Worm (Caenorhabditis elegans) whole organism, early embryonic: ENCODE results near the gene wrb-1.

Experiments used
- B0310.2 ChIP-seq: sonication (generic microtip); optimal IDR thresholded peaks from 2 replicates; lab custom pipeline; 2016; ENCODE audit warnings: mild to moderate bottlenecking, missing genetic modification characterization, missing compliant biosample characterization
- F13C5.2 ChIP-seq: sonication (generic microtip); optimal IDR thresholded peaks from 2 replicates; lab custom pipeline; 2017; ENCODE audit warnings: mild to moderate bottlenecking, missing genetic modification characterization, inconsistent platforms, missing compliant biosample characterization
- aly-1 ChIP-seq: sonication (generic microtip); optimal IDR thresholded peaks from 2 replicates; lab custom pipeline; 2016; ENCODE audit warnings: missing genetic modification characterization, missing compliant biosample characterization
- ama-1 ChIP-seq: fragments of 150-350 bp; optimal IDR thresholded peaks from 2 replicates; lab custom pipeline; 2014
- ceh-13 ChIP-seq: fragments of 200-800 bp; sonication (Bioruptor generic); optimal IDR thresholded peaks from 2 replicates; lab custom pipeline; 2018; ENCODE audit warnings: mild to moderate bottlenecking, missing genetic modification characterization, missing compliant biosample characterization
- ceh-36 ChIP-seq: sonication (generic microtip); optimal IDR thresholded peaks from 2 replicates; lab custom pipeline; 2016; ENCODE audit warnings: missing genetic modification characterization, inconsistent platforms, missing compliant biosample characterization
- ets-7 ChIP-seq: sonication (generic microtip); optimal IDR thresholded peaks from 2 replicates; lab custom pipeline; 2016; ENCODE audit warnings: missing genotype, missing genetic modification characterization, missing compliant biosample characterization
- flt-1 ChIP-seq: fragments of 200-800 bp; sonication (Bioruptor generic); IDR thresholded peaks from 2 replicates; pipeline ENCODE4 v1.3.6; 2022; ENCODE audit warnings: missing genetic modification characterization, missing compliant biosample characterization
- hmbx-1 ChIP-seq: sonication (generic microtip); optimal IDR thresholded peaks from 2 replicates; lab custom pipeline; 2016; ENCODE audit warnings: mild to moderate bottlenecking, missing genetic modification characterization, missing compliant biosample characterization
- hmg-4 ChIP-seq: fragments of 200-800 bp; sonication (Bioruptor generic); optimal IDR thresholded peaks from 2 replicates; lab custom pipeline; 2018; ENCODE audit warnings: mild to moderate bottlenecking, missing genetic modification characterization, missing compliant biosample characterization
- hnd-1 ChIP-seq: sonication (generic microtip); optimal IDR thresholded peaks from 2 replicates; lab custom pipeline; 2016; ENCODE audit warnings: missing genetic modification characterization, missing compliant biosample characterization
- pes-1 ChIP-seq: fragments of 200-800 bp; sonication (Bioruptor generic); IDR thresholded peaks from 2 replicates; pipeline ENCODE4 v1.3.6; 2022; ENCODE audit warnings: missing genetic modification reagents, missing genetic modification characterization, missing compliant biosample characterization
- scrt-1 ChIP-seq: fragments of 200-800 bp; sonication (Bioruptor generic); IDR thresholded peaks from 2 replicates; pipeline ENCODE4 v1.3.6; 2022; ENCODE audit warnings: missing genetic modification characterization, missing compliant biosample characterization
- sea-1 ChIP-seq: fragments of 200-800 bp; sonication (Bioruptor generic); conservative IDR thresholded peaks from 2 replicates; pipeline ENCODE4 v1.3.6; 2022; ENCODE audit warnings: missing genetic modification characterization, missing compliant biosample characterization
- tbx-11 ChIP-seq: fragments of 200-800 bp; sonication (Bioruptor generic); IDR thresholded peaks from 2 replicates; pipeline ENCODE4 v1.3.6; 2022; ENCODE audit warnings: missing genetic modification characterization, missing compliant biosample characterization
- tbx-37 ChIP-seq: fragments of 200-800 bp; sonication (Bioruptor generic); conservative IDR thresholded peaks from 2 replicates; pipeline ENCODE4 v1.3.6; 2022; ENCODE audit warnings: missing genetic modification reagents, missing genetic modification characterization, missing compliant biosample characterization
- tra-4 ChIP-seq: sonication (generic microtip); optimal IDR thresholded peaks from 2 replicates; lab custom pipeline; 2017; ENCODE audit warnings: missing genetic modification characterization, missing compliant biosample characterization

Gene wrb-1

DNA sequence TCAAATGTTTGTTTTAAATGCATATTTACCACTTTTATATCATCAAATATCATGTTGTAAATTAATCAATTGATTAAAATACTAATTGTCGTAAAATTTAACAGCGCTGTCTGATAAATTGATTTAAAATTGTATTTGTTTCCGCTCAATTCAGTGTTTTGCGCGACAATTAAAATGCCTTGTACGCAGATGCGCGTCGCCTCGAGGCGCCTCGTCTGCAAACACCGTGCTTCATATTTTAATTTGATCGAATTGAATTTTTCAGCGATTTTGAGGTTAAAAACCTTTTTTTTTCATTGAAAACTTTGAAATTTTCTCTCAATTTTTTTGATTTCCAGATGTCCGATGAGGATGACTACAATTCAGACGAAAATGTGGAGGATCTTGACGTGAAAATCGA, 11.1 kb downstream of the wrb-1 start, which contains the start of gene Y50D4A.5:
TSS of gene Y50D4A.5 (plus strand) at position 337 of the 400 bp plus-strand sequence.
- TF ChIP-seq hnd-1 (tag; lab: Kevin White, UChicago) (no peak), B0310.2 (tag; lab: Kevin White, UChicago) (no peak), hmbx-1 (tag; lab: Kevin White, UChicago) (no peak), pes-1 (GFP tag; lab: Robert Waterston, UW) (0 out of 2 replicates have a peak, but pooled peaks have one; percentile 24)

DNA sequence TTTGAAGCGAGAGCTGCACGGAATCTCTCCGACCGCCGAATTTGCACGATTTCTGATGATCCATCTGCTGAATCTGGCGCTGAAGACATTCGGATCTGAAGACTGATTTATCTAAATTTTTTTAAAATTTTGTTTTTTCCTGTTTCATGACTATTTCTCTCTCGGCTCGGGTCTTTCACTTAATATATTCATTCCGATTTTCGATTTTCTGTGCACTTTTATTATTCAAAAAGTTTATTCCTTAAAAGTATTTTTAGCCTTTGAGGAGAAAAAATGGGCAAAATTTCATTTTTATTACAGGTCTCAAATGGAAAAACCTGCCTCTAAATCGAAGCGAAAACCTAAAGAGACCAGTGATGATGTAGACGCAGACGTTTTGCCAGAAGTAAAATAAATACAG, 11.7 kb downstream of the wrb-1 start, which contains the start of gene Y50D4A.1:
TSS of gene Y50D4A.1 (plus strand) at position 301 of the 400 bp plus-strand sequence.
- no peak for TF ChIP-seq F13C5.2 (tag; lab: Kevin White, UChicago)
- TF ChIP-seq hmg-4, result no peak
- no peak for TF ChIP-seq ceh-36
- no peak for TF ChIP-seq tra-4
- TF ChIP-seq ets-7 (tag; lab: Kevin White, UChicago), result no peak
- no peak for TF ChIP-seq pes-1 (GFP tag; lab: Robert Waterston, UW)
- TF ChIP-seq scrt-1 (GFP tag; lab: Robert Waterston, UW), result no peak
- TF ChIP-seq flt-1 (GFP tag; lab: Robert Waterston, UW), result no peak

DNA sequence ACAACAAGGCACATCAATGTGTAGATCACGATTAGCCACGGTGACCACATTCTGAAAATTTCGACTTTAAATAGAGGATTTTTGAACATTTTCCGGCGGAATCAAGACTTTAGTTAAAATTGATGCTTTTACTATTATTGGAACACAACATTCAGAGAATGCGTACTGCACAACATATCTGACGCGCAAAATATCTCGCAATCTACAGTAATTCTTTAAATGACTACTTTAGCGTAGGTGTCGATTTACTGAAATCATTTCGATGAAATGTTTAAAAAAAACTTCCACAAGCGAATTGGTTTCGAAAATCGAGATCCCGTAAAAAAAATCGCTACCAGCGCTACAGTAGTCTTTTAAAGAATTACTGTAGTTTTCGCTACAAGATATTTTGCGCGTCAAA, 24.6 kb downstream of the wrb-1 start, which contains the start of gene Y50D4A.10:
TSS of gene Y50D4A.10 (minus strand) at position 57 of the 400 bp plus-strand sequence.
- TF ChIP-seq tbx-11 (no peak), tbx-37 (GFP tag; lab: Robert Waterston, UW) (no peak), ama-1 (lab: Kevin White, UChicago) (no peak), ets-7 (tag; lab: Kevin White, UChicago) (no peak), pes-1 (GFP tag; lab: Robert Waterston, UW) (no peak), tra-4 (no peak), ceh-36 (no peak), flt-1 (GFP tag; lab: Robert Waterston, UW) (no peak), scrt-1 (GFP tag; lab: Robert Waterston, UW) (no peak), B0310.2 (tag; lab: Kevin White, UChicago) (no peak), hnd-1 (tag; lab: Kevin White, UChicago) (no peak), ceh-13 (GFP tag; lab: Kevin White, UChicago) (no peak), sea-1 (no peak), hmbx-1 (tag; lab: Kevin White, UChicago) (no peak), F13C5.2 (tag; lab: Kevin White, UChicago) (no peak)

DNA sequence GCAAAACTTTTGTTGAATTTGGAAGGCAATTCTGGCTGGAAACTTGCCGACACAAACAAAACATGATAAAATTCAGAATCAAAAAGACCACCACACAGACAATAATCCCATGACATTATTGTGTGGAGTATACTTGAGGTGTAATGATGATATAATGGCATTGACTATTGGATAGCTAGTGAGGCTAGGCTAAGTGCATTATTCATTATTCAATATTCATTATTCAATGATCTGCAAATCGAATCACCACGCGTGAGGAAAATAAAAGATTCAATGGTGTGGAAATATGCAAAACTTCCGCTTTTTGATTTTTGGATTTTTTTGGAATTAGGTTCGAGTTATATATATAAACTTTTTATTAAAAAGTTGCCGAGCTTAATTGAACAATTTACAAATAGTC, 27.7 kb downstream of the wrb-1 start:
- TF ChIP-seq ets-7 (tag; lab: Kevin White, UChicago) (no peak), pes-1 (GFP tag; lab: Robert Waterston, UW) (no peak), F13C5.2 (tag; lab: Kevin White, UChicago) (no peak), scrt-1 (GFP tag; lab: Robert Waterston, UW) (no peak), B0310.2 (tag; lab: Kevin White, UChicago) (no peak), sea-1 (no peak), ceh-36 (no peak), ama-1 (lab: Kevin White, UChicago) (no peak), ceh-13 (GFP tag; lab: Kevin White, UChicago) (no peak), tbx-11 (no peak), hnd-1 (tag; lab: Kevin White, UChicago) (no peak), aly-1 (tag; lab: Kevin White, UChicago) (no peak), tbx-37 (GFP tag; lab: Robert Waterston, UW) (no peak), hmg-4 (no peak), tra-4 (no peak), hmbx-1 (tag; lab: Kevin White, UChicago) (no peak), flt-1 (GFP tag; lab: Robert Waterston, UW) (no peak)

DNA sequence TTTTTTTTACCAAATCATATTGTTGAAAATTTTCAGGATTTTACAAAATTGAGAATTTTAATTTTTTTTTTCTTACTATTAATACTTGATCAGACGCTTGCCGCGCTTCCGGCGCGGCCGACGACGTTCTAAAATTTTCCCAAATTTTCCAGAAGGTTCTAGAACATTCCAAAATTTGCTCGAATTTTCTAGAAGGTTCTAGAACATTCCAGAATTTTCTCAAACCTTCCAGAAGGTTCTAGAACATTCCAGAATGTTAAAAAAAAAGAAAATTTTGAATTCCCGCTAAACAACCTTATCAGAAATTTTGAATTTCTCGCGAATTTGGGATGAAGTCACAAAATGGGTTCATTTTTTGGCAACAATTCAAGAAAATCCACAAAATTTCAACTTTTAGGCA, 30.4 kb downstream of the wrb-1 start:
- TF ChIP-seq hmbx-1 (tag; lab: Kevin White, UChicago), result no peak
- TF ChIP-seq hnd-1 (tag; lab: Kevin White, UChicago), result no peak
- no peak for TF ChIP-seq ets-7 (tag; lab: Kevin White, UChicago)
- TF ChIP-seq ama-1 (lab: Kevin White, UChicago), result no peak
- no peak for TF ChIP-seq hmg-4
- TF ChIP-seq F13C5.2 (tag; lab: Kevin White, UChicago), result no peak
- no peak for TF ChIP-seq flt-1 (GFP tag; lab: Robert Waterston, UW)
- TF ChIP-seq tra-4, result no peak
- no peak for TF ChIP-seq B0310.2 (tag; lab: Kevin White, UChicago)
- no peak for TF ChIP-seq aly-1 (tag; lab: Kevin White, UChicago)
- no peak for TF ChIP-seq sea-1
- no peak for TF ChIP-seq scrt-1 (GFP tag; lab: Robert Waterston, UW)
- TF ChIP-seq ceh-36, result no peak
- no peak for TF ChIP-seq tbx-11
- no peak for TF ChIP-seq ceh-13 (GFP tag; lab: Kevin White, UChicago)

DNA sequence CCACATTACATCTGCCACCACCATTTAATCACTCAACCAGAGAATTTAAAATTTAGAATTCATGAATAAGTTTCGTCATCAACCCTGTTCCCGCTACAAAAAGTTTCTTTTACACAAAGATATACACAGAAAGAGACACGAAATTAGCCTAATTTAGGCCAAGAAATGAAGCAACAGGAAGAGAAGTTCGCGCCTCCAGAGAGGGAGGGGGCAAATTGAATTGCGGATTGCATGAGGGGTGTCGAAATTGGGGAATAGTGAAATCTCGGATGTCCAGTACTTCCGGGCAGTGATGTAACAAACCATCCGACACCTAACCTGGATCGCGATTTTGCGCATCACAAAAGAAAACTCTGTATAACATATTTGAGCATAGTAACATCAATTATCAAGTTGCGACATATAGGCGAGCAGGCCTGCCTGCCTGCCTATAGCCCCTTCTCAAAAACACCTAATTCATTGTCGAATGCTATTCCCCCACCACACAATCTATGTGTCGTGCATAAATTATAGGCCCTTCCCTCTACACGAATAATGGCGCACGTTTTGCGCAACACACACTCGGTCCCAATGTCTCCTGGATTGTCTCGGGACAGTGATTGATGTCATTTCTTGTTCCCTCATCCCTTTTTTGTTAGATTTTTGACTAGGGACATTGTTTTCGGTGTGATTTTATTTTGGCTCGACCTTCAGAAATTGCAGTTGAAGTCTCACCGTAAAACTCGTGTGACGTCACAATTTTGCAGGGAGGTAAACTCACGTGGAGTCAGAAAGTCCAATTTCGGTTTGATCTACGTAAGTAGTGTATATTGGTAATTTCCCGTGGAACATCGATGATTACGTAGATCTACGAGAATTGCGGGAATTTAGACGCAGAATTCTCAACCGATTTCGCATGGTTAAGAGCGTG, 32.1 kb downstream of the wrb-1 start:
- no peak for TF ChIP-seq B0310.2 (tag; lab: Kevin White, UChicago)
- TF ChIP-seq ceh-36, result no peak
- no peak for TF ChIP-seq ama-1 (lab: Kevin White, UChicago)
- no peak for TF ChIP-seq tra-4
- no peak for TF ChIP-seq flt-1 (GFP tag; lab: Robert Waterston, UW)
- TF ChIP-seq ets-7 (tag; lab: Kevin White, UChicago), result no peak
- no peak for TF ChIP-seq hmbx-1 (tag; lab: Kevin White, UChicago)
- TF ChIP-seq ceh-13 (GFP tag; lab: Kevin White, UChicago), result no peak
